Fruit fly (Drosophila melanogaster): ENCODE measurements around the gene Dys.

Dys gene

DNA sequence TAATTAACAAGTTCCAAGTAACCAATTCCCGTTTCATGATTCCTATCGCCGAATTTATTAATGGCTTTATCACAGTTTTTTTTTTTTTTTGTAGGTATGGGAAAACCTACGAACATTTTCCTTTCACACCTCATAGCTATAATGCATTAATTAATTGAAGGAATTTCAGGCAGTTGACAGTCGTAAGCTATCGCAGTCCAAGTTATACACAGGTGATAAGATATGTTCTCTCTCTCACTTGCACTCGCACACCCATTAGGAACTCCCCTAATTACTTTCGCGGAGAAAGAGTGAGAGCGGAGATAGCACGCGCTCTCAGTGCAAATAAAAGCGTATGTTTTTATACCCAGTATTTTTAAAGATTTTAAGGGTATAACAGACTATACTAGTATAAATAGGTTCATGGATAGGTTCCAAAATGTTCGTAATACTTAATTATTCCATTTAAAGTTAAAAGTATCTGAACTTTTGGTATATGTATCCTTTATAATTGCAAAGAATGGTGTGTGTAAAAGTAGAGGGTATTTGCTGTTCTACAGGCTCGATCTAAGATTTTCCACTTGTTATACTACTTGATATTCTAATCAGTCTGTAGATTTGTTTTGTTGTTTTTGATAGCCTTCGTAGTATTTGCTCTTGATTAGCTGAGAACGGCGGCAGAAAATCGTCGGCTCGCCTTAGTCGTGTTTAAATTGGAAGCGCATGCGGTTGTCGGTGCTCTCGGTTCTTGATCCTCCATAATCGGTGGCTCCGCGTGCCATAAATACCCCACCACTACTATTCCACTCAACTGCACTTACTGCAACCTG, at the start of gene Dys (continued):
- TF ChIP-seq CG15514 (GFP tag; optimal IDR thresholded peaks at IDR 0.05) (peak; percentile 70), sug (tag; optimal IDR thresholded peaks at IDR 0.05) (peak; percentile 67), HmgZ (tag; optimal IDR thresholded peaks at IDR 0.05) (peak; percentile 91), CG17802 (tag; optimal IDR thresholded peaks at IDR 0.05) (peak; percentile 22), CG7987 (GFP tag; optimal IDR thresholded peaks at IDR 0.05) (no peak), sob (GFP tag; IDR thresholded peaks at IDR 0.05) (peak; percentile 91), Stat92E (GFP tag; optimal IDR thresholded peaks at IDR 0.05) (no peak), CG2129 (GFP tag; IDR thresholded peaks at IDR 0.05; ENCODE audit: partially characterized antibody) (no peak), toy (GFP tag; IDR thresholded peaks at IDR 0.05) (peak; percentile 69; the same call in 1 of the 2 replicates), CG12236 (GFP tag; optimal IDR thresholded peaks at IDR 0.05) (peak; percentile 74), CG17912 (GFP tag; optimal IDR thresholded peaks at IDR 0.05) (no peak), Tbp (GFP tag; optimal IDR thresholded peaks at IDR 0.05) (no peak), nerfin-1 (tag; optimal IDR thresholded peaks at IDR 0.05) (peak; percentile 86), Lpt (GFP tag; optimal IDR thresholded peaks at IDR 0.05) (no peak), sqz (GFP tag; optimal IDR thresholded peaks at IDR 0.05) (peak; percentile 52), CG14860 (GFP tag; IDR thresholded peaks at IDR 0.05; ENCODE audit: partially characterized antibody) (no peak), insv (GFP tag; optimal IDR thresholded peaks at IDR 0.05) (no peak), CG12299 (tag; optimal IDR thresholded peaks at IDR 0.05) (peak; percentile 62), tx (GFP tag; optimal IDR thresholded peaks at IDR 0.05) (peak; percentile 80), stwl (tag; optimal IDR thresholded peaks at IDR 0.05) (no peak), CG10431 (GFP tag; optimal IDR thresholded peaks at IDR 0.05) (no peak), Hr3 (GFP tag; optimal IDR thresholded peaks at IDR 0.05) (peak; percentile 84), knrl (GFP tag; IDR thresholded peaks at IDR 0.05; ENCODE audit: partially characterized antibody) (no peak), crp (GFP tag; optimal IDR thresholded peaks at IDR 0.05) (peak in 1 of 2 experiments; percentile 41), pum (GFP tag; optimal IDR thresholded peaks at IDR 0.05) (peak; percentile 78), CG13123 (GFP tag; optimal IDR thresholded peaks at IDR 0.05) (peak; percentile 49), stc (GFP tag; IDR thresholded peaks at IDR 0.05) (no peak; the same call in none of the 2 replicates), vvl (GFP tag; IDR thresholded peaks at IDR 0.05) (peak; percentile 94), Trl (optimal IDR thresholded peaks at IDR 0.05) (peak in 1 of 2 experiments; percentile 23), Trl (GFP tag; optimal IDR thresholded peaks at IDR 0.05) (peak; percentile 81), sisA (GFP tag; IDR thresholded peaks at IDR 0.05) (no peak), Dek (tag; optimal IDR thresholded peaks at IDR 0.05) (peak; percentile 85), esg (GFP tag; conservative IDR thresholded peaks at IDR 0.05) (peak; percentile 79), CG32532 (GFP tag; IDR thresholded peaks at IDR 0.05) (no peak; the same call in 1 of the 2 replicates), CG34224 (GFP tag; IDR thresholded peaks at IDR 0.05; ENCODE audit: partially characterized antibody) (no peak), ranshi (GFP tag; IDR thresholded peaks at IDR 0.05) (no peak; the same call in 1 of the 2 replicates), klu (GFP tag; IDR thresholded peaks at IDR 0.05) (no peak), Doc2 (GFP tag; IDR thresholded peaks at IDR 0.05) (no peak), CG13296 (GFP tag; optimal IDR thresholded peaks at IDR 0.05) (peak; percentile 73), ssp (GFP tag; IDR thresholded peaks at IDR 0.05) (no peak; the same call in none of the 2 replicates), psq (GFP tag; optimal IDR thresholded peaks at IDR 0.05) (peak; percentile 53), CG11723 (GFP tag; optimal IDR thresholded peaks at IDR 0.05) (peak; percentile 64), lab (GFP tag; optimal IDR thresholded peaks at IDR 0.05) (peak; percentile 94), CG17829 (tag; optimal IDR thresholded peaks at IDR 0.05) (peak; percentile 85), ham (GFP tag; IDR thresholded peaks at IDR 0.05) (peak; percentile 72; the same call in 1 of the 2 replicates), gem (tag; optimal IDR thresholded peaks at IDR 0.05) (peak; percentile 95), Dad (GFP tag; optimal IDR thresholded peaks at IDR 0.05) (peak; percentile 68), B-H1 (GFP tag; IDR thresholded peaks at IDR 0.05) (peak; percentile 75), CG2889 (GFP tag; IDR thresholded peaks at IDR 0.05) (peak; percentile 81)
